Worm (Caenorhabditis elegans): ENCODE data around the gene ucr-2.3.

Gene ucr-2.3

DNA sequence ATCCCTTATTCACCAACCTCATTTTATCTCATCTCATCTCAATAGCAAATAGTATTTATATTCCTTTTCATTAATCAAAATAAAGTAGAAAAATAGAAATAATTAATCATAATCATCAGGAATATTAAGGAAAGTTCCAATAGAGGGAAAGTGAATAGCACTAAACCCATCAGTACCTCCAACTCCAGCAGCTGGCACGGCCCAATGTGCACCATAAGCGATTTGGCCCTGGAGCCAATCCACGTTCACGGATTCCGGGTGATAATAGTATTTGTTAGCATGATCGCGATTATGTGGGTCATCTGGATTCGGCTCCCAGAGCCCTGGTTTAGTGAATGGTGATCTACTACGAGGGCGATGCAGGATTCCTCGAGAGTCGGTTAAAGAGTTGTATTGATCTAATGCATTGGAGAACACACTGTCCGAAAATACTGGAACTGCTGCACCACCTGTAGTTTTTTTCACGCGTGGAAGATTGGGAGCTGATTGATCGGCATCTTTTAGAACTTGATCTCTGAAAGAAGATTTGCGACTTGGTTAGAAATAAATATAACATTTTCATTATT is 43.9 kb upstream of the ucr-2.3 start (continued):
- TF ChIP-seq F23B12.7 (tag; optimal IDR thresholded peaks at IDR 0.05; ENCODE audit: insufficient read depth) (no peak), akir-1 (GFP tag; optimal IDR thresholded peaks at IDR 0.05) (peak; percentile 42), fkh-3 (tag; optimal IDR thresholded peaks at IDR 0.05) (peak; percentile 99), athp-1 (tag; optimal IDR thresholded peaks at IDR 0.05) (peak; percentile 99), zim-3 (tag; optimal IDR thresholded peaks at IDR 0.05) (peak; percentile 100), cebp-2 (GFP tag; IDR thresholded peaks at IDR 0.05) (peak; percentile 86), repo-1 (tag; optimal IDR thresholded peaks at IDR 0.05) (peak; percentile 99), nfyb-1 (GFP tag; IDR thresholded peaks at IDR 0.05) (peak; percentile 99), sea-2 (GFP tag; IDR thresholded peaks at IDR 0.05) (no peak), egl-44 (GFP tag; IDR thresholded peaks at IDR 0.05) (peak; percentile 92), zfh-2 (GFP tag; conservative IDR thresholded peaks at IDR 0.05) (peak; percentile 88), unc-130 (GFP tag; optimal IDR thresholded peaks at IDR 0.05) (no peak), ekl-4 (GFP tag; IDR thresholded peaks at IDR 0.05) (peak; percentile 93), rpc-1 (optimal IDR thresholded peaks at IDR 0.05) (no peak), rpc-1 (tag; optimal IDR thresholded peaks at IDR 0.05) (no peak), ztf-3 (GFP tag; optimal IDR thresholded peaks at IDR 0.05) (peak; percentile 91), C06A6.2 (GFP tag; conservative IDR thresholded peaks at IDR 0.05) (peak; percentile 90), nhr-120 (GFP tag; IDR thresholded peaks at IDR 0.05) (peak; percentile 92; the same call in 1 of the 2 replicates), dpff-1 (tag; optimal IDR thresholded peaks at IDR 0.05) (peak; percentile 100), F57A8.1 (GFP tag; optimal IDR thresholded peaks at IDR 0.05) (no peak), F55B11.4 (tag; optimal IDR thresholded peaks at IDR 0.05; ENCODE audit: borderline replicate concordance, insufficient read depth) (no peak), lin-26 (GFP tag; IDR thresholded peaks at IDR 0.05) (peak; percentile 97), C17E4.6 (GFP tag; IDR thresholded peaks at IDR 0.05) (peak; percentile 93), aptf-2 (GFP tag; conservative IDR thresholded peaks at IDR 0.05) (peak; percentile 74), T07F8.4 (tag; optimal IDR thresholded peaks at IDR 0.05) (no peak), nhr-80 (tag; optimal IDR thresholded peaks at IDR 0.05) (peak; percentile 31), let-526 (GFP tag; IDR thresholded peaks at IDR 0.05) (no peak; the same call in none of the 2 replicates), rec-8 (tag; optimal IDR thresholded peaks at IDR 0.05) (no peak), F33H1.4 (GFP tag; IDR thresholded peaks at IDR 0.05) (peak; percentile 56), Y56A3A.18 (GFP tag; IDR thresholded peaks at IDR 0.05) (peak; percentile 98), aptf-3 (GFP tag; IDR thresholded peaks at IDR 0.05) (peak; percentile 96), hmg-20 (GFP tag; IDR thresholded peaks at IDR 0.05) (peak; percentile 75), let-607 (tag; optimal IDR thresholded peaks at IDR 0.05) (peak; percentile 68 to 83), ztf-6 (GFP tag; IDR thresholded peaks at IDR 0.05) (peak; percentile 43; the same call in 1 of the 2 replicates), xnd-1 (tag; optimal IDR thresholded peaks at IDR 0.05) (no peak), dox-1 (GFP tag; IDR thresholded peaks at IDR 0.05) (peak; percentile 92), madf-3 (GFP tag; IDR thresholded peaks at IDR 0.05) (peak; percentile 94), lag-1 (GFP tag; IDR thresholded peaks at IDR 0.05) (0 out of 2 replicates have a peak, but pooled peaks have one; percentile 78), mes-4 (tag; optimal IDR thresholded peaks at IDR 0.05) (no peak), B0019.2 (GFP tag; conservative IDR thresholded peaks at IDR 0.05) (0 out of 2 replicates have a peak, but pooled peaks have one; percentile 36), him-1 (tag; optimal IDR thresholded peaks at IDR 0.05) (no peak), tbx-9 (tag; optimal IDR thresholded peaks at IDR 0.05; ENCODE audit: borderline replicate concordance) (peak; percentile 97), snpc-1.3 (tag; optimal IDR thresholded peaks at IDR 0.05; ENCODE audit: insufficient read depth) (no peak), ZK185.1 (tag; optimal IDR thresholded peaks at IDR 0.05; ENCODE audit: poor library complexity, severe bottlenecking) (peak; percentile 61), pbrm-1 (GFP tag; IDR thresholded peaks at IDR 0.05) (peak; percentile 96), attf-5 (GFP tag; optimal IDR thresholded peaks at IDR 0.05) (peak; percentile 86), hrde-1 (tag; optimal IDR thresholded peaks at IDR 0.05; ENCODE audit: borderline replicate concordance) (no peak)
